Worm (Caenorhabditis elegans) whole organism, L4/young adult: ENCODE measurements around the gene C13C4.6.

Experiments used
- W03F9.2 ChIP-seq: fragments of 150-350 bp; optimal IDR thresholded peaks from 2 replicates; lab custom pipeline; 2014; ENCODE audit warnings: missing biosample characterization, missing genetic modification characterization
- dao-5 ChIP-seq: sonication (generic microtip); optimal IDR thresholded peaks from 2 replicates; lab custom pipeline; 2016; ENCODE audit warnings: missing genotype, missing genetic modification characterization, moderate library complexity, missing compliant biosample characterization
- him-1 ChIP-seq: sonication (generic microtip); optimal IDR thresholded peaks from 2 replicates; lab custom pipeline; 2016; ENCODE audit warnings: missing genotype, missing genetic modification reagents, missing genetic modification characterization, missing compliant biosample characterization

The C13C4.6 gene

ce11 chrV:12121274-12121673 lies at the start of gene C13C4.6:
Gene C13C4.6 (plus strand): TSS chrV:12121574.
- TF ChIP-seq him-1 (tag; lab: Kevin White, UChicago): no peak
- TF ChIP-seq dao-5: no peak
- no peak for TF ChIP-seq W03F9.2 (tag; lab: Kevin White, UChicago)

DNA sequence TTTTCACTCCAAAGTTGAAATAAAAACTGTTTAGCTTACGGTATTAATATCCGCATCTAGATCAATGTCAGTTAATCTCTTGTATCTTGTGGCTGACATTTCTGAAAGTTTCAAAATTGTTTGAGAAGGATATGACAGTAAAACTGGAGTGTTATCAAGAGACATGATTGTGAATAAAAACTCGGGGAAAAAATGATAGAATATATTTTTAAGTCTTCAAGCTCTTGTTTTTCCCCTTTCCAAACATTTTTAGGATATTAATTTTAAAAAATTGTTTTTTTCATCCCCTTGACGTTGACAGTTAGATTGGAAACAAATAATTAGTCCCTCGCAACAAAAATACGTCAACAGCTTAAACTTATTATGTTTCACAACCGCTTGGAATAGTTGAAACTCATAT lies 46.5 kb upstream of the C13C4.6 start, which contains the start of gene R07B7.6:
Gene R07B7.6 (minus strand): TSS at position 101 of the 400 bp plus-strand sequence.
- no peak for TF ChIP-seq W03F9.2 (tag; lab: Kevin White, UChicago)
- TF ChIP-seq dao-5: no peak
- no peak for TF ChIP-seq him-1 (tag; lab: Kevin White, UChicago)

DNA sequence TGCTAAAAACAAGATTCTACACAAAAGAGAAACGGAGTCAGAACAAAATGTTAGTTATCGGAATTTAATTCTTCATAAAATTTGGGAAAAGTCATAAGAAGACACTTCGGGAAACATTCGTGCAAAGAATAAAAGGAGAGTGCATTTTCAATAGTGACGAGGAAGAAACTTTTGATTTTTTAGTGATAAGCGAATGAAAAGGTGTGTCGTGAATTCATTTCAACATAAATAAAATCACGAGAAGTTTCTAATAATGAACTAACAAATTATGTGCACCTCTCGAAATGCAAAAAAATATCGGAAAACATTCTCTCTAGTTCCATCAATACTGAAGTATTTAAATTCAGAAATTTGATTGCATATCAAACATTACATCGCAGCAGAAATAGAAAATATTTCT lies 45.4 kb upstream of the C13C4.6 start:
- TF ChIP-seq W03F9.2 (tag; lab: Kevin White, UChicago): no peak
- no peak for TF ChIP-seq him-1 (tag; lab: Kevin White, UChicago)
- no peak for TF ChIP-seq dao-5

- TF ChIP-seq him-1 (tag; lab: Kevin White, UChicago) (no peak), dao-5 (no peak), W03F9.2 (tag; lab: Kevin White, UChicago) (no peak)
These were observed 41.1 kb upstream of the C13C4.6 start, which contains the start of gene R07B7.9 for ce11 chrV:12080274-12080673. Gene R07B7.9 (minus strand): TSS chrV:12080374.

- TF ChIP-seq him-1 (tag; lab: Kevin White, UChicago) (no peak), dao-5 (no peak), W03F9.2 (tag; lab: Kevin White, UChicago) (no peak)
These were observed 38.4 kb upstream of the C13C4.6 start, which contains the start of gene R07B7.10 for ce11 chrV:12082932-12083331. Gene R07B7.10 (plus strand): TSS chrV:12083216.

DNA sequence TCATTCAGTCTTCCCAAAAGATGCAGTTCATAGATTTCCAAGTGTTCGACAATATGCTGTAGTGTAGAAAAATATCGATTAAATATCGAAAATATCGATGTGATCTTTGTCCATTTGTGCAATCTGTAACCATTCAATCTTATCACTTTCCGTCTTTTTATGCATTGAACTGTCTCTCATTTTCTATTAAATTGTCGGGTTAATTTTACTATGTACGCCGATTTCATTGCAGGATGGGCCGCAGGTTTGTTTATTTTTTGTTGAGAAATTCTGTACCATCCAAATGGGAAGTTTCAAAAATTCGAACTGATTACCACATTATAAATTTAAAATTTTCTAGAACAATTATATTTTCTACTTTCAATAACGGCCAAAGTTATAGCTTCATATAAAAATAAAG lies 37.2 kb upstream of the C13C4.6 start, which contains the start of gene R07B7.8:
Gene R07B7.8 (minus strand): TSS at position 101 of the 400 bp plus-strand sequence.
- TF ChIP-seq W03F9.2 (tag; lab: Kevin White, UChicago) (no peak), dao-5 (no peak), him-1 (tag; lab: Kevin White, UChicago) (no peak)

ce11 chrV:12085867-12086634 lies 35.3 kb upstream of the C13C4.6 start:
- TF ChIP-seq dao-5 (no peak), W03F9.2 (tag; lab: Kevin White, UChicago) (no peak), him-1 (tag; lab: Kevin White, UChicago) (no peak)

DNA sequence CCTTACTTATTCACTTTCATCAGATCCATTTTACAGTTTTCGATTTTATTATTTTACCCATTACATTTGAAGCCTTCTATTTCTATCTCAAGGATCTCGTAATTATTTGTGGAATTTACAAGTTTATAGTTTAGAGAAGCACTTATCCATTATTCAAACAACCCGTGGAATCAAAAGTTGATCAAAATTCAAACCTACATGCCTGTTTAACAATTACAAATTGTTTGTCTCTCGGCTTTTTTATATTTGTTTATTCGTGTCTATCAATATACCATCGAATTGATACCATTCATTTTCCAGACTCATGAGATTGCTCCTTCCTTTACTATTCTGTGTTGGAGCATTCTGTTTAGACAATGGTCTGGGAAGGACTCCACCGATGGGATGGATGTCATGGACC lies 34.4 kb upstream of the C13C4.6 start, which contains the start of gene gana-1:
Gene gana-1 (plus strand): TSS at position 301 of the 400 bp plus-strand sequence.
- TF ChIP-seq W03F9.2 (tag; lab: Kevin White, UChicago): no peak
- no peak for TF ChIP-seq dao-5
- TF ChIP-seq him-1 (tag; lab: Kevin White, UChicago): no peak

ce11 chrV:12088773-12089172 lies 32.6 kb upstream of the C13C4.6 start, which contains the start of gene R07B7.12:
Gene R07B7.12 (plus strand): TSS chrV:12089073.
- TF ChIP-seq him-1 (tag; lab: Kevin White, UChicago): no peak
- TF ChIP-seq W03F9.2 (tag; lab: Kevin White, UChicago): no peak
- no peak for TF ChIP-seq dao-5

DNA sequence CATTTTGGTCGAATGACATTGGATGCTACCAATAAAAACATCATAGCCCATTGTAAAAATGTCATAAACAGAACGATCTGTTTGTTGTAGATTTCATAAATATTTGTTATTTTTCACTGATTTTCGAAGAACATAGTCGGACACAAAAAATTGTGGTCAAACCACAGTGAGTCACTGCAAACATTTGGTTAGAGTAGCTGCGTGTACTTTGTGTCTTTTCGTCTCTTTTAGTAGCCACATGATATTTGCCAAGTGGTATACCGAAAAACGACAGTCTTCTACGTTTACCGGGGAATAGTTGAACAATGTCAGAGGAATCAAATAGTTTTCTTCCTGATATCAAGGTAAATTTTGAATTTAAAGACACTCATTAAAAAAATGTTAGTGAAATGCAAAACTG lies 29.6 kb upstream of the C13C4.6 start, which contains the start of gene nhr-206:
Gene nhr-206 (plus strand): TSS at position 248 of the 400 bp plus-strand sequence.
- no peak for TF ChIP-seq him-1 (tag; lab: Kevin White, UChicago)
- no peak for TF ChIP-seq dao-5
- no peak for TF ChIP-seq W03F9.2 (tag; lab: Kevin White, UChicago)

ce11 chrV:12094030-12094429 lies 27.3 kb upstream of the C13C4.6 start, which contains the start of gene nhr-208:
Gene nhr-208 (plus strand): TSS chrV:12094317.
- TF ChIP-seq him-1 (tag; lab: Kevin White, UChicago): no peak
- no peak for TF ChIP-seq W03F9.2 (tag; lab: Kevin White, UChicago)
- TF ChIP-seq dao-5: no peak

DNA sequence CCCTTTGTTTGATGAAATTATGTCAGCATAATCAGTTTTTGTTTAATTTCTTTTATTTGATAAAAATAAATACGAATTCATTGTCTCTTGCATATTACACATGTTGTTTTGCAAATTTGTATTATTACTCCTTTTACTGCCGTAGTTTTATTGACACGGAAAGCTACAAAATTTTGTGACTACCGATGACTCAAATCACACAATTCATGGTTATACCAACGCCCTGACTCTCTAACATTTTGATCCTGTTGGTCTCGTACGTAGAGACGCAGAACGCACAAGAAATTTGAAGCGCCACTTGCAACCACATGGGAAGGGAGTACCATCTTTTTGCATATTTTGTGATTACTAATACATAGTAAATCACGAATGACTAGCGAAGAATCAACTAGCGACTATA lies 25.5 kb upstream of the C13C4.6 start, which contains the start of gene nhr-207:
Gene nhr-207 (plus strand): TSS at position 282 of the 400 bp plus-strand sequence.
- TF ChIP-seq him-1 (tag; lab: Kevin White, UChicago): no peak
- no peak for TF ChIP-seq W03F9.2 (tag; lab: Kevin White, UChicago)
- TF ChIP-seq dao-5: no peak

DNA sequence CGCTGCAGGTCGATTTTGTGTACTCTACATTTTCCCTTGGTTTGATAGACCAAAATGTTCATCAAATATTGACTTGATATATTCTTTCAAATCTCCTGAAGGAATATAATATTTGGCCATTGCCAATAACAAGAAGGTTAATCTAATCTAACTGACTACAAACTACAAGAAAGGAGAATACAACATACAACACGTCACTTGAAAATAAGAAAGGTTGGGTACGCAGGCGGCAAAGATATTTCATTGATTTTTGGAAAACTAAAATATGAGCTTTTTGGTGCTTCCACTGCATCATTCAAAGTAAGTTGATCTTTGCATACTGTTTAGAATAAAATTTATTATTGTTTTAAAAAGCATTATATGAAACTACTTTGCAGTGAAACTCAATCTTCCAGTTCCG lies 23.3 kb upstream of the C13C4.6 start, which contains the start of gene nhr-209:
Gene nhr-209 (plus strand): TSS at position 27 of the 400 bp plus-strand sequence.
- TF ChIP-seq dao-5 (no peak), him-1 (tag; lab: Kevin White, UChicago) (no peak), W03F9.2 (tag; lab: Kevin White, UChicago) (no peak)

DNA sequence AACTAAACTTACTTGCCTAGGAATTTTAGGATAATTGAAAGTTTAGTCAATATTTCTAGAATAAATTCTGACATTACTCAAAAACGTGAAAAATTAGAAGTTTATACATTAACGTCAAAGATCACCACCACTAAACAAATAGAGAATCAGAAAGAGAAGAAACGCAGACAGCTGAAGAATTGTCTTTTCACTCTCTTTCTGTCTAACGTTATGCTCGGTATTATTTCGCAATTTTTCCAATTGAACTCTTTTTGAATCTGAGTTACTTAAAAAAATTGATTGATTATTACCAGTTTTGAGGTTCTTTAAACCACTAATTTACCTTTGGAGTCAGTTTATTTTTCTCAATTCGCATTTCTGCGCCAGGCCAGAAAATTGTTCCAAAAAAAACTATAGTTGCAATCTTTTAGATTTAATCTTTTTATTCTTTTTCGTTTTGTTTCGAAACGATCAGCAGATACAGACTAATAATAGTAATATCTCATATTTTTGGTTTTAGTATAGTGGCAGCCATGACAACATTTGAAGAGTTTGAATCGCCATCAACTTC lies 20.5 kb upstream of the C13C4.6 start, which contains the start of gene nhr-154:
Gene nhr-154 (plus strand): TSS at position 500 of the 550 bp plus-strand sequence.
- TF ChIP-seq W03F9.2 (tag; lab: Kevin White, UChicago) (peak; percentile 17), dao-5 (no peak)
